Fruit fly (Drosophila melanogaster) whole organism, embryonic: ENCODE data around the gene Trxr1.

ENCODE experiments used
- Bgb ChIP-seq: fragments of 200-800 bp; sonication (Bioruptor generic); IDR thresholded peaks from 2 replicates; pipeline ENCODE4 v1.3.6; 2022; ENCODE audit warnings: missing biosample characterization, missing genetic modification characterization; ENCODE audit not compliant: partially characterized antibody
- CG10959 ChIP-seq: fragments of 200-800 bp; sonication (Bioruptor generic); IDR thresholded peaks from 2 replicates; pipeline ENCODE4 v1.3.6; 2022; ENCODE audit warnings: missing biosample characterization, missing genetic modification characterization
- CG14860 ChIP-seq: fragments of 200-800 bp; sonication (Bioruptor generic); IDR thresholded peaks from 3 replicates; pipeline ENCODE4 v1.3.6; 2022; ENCODE audit warnings: missing biosample characterization, missing genetic modification characterization; ENCODE audit not compliant: partially characterized antibody
- CG15479 ChIP-seq: fragments of 200-800 bp; sonication (Bioruptor generic); optimal IDR thresholded peaks from 3 replicates; lab custom pipeline; 2019; ENCODE audit warnings: missing biosample characterization, mild to moderate bottlenecking, missing genetic modification characterization, moderate library complexity
- CG17186 ChIP-seq: fragments of 200-800 bp; sonication (Bioruptor generic); optimal IDR thresholded peaks from 3 replicates; lab custom pipeline; 2017; ENCODE audit warnings: missing biosample characterization, missing genetic modification reagents, missing genetic modification characterization
- CG17568 ChIP-seq: fragments of 200-800 bp; sonication (Bioruptor generic); optimal IDR thresholded peaks from 2 replicates; lab custom pipeline; 2018; ENCODE audit warnings: missing biosample characterization, mild to moderate bottlenecking, missing genetic modification characterization, moderate library complexity
- CG18599 ChIP-seq: fragments of 200-800 bp; sonication (Bioruptor generic); optimal IDR thresholded peaks from 3 replicates; lab custom pipeline; 2017; ENCODE audit warnings: missing biosample characterization, missing genetic modification characterization, mild to moderate bottlenecking, moderate library complexity, missing genetic modification reagents
- CG2116 ChIP-seq: fragments of 200-800 bp; sonication (Bioruptor generic); optimal IDR thresholded peaks from 3 replicates; lab custom pipeline; 2018; ENCODE audit warnings: missing biosample characterization, mild to moderate bottlenecking, missing genetic modification characterization
- CG2120 ChIP-seq: fragments of 200-800 bp; sonication (Bioruptor generic); optimal IDR thresholded peaks from 3 replicates; lab custom pipeline; 2016; ENCODE audit warnings: missing biosample characterization, missing genetic modification characterization
- CG33557 ChIP-seq: fragments of 200-800 bp; sonication (Bioruptor generic); optimal IDR thresholded peaks from 2 replicates; lab custom pipeline; 2019; ENCODE audit warnings: missing biosample characterization, mild to moderate bottlenecking, missing genetic modification characterization, moderate library complexity
- CG34376 ChIP-seq: fragments of 200-800 bp; sonication (Bioruptor generic); optimal IDR thresholded peaks from 2 replicates; lab custom pipeline; 2018; ENCODE audit warnings: missing biosample characterization, mild to moderate bottlenecking, missing genetic modification characterization
- CG5180 ChIP-seq: fragments of 200-800 bp; sonication (Bioruptor generic); optimal IDR thresholded peaks from 3 replicates; lab custom pipeline; 2017; ENCODE audit warnings: missing biosample characterization, missing genetic modification characterization, mild to moderate bottlenecking, moderate library complexity, missing genetic modification reagents
- CG6791 ChIP-seq: fragments of 200-800 bp; sonication (Bioruptor generic); IDR thresholded peaks from 3 replicates; pipeline ENCODE4 v1.3.6; 2022; ENCODE audit warnings: missing biosample characterization, missing genetic modification characterization; ENCODE audit not compliant: partially characterized antibody
- CG8924 ChIP-seq: fragments of 200-800 bp; optimal IDR thresholded peaks from 3 replicates; lab custom pipeline; 2019; ENCODE audit warnings: missing biosample characterization, mild to moderate bottlenecking, missing genetic modification characterization, moderate library complexity
- CG9437 ChIP-seq: fragments of 200-800 bp; sonication (Bioruptor generic); optimal IDR thresholded peaks from 2 replicates; lab custom pipeline; 2018; ENCODE audit warnings: missing biosample characterization, mild to moderate bottlenecking, missing genetic modification characterization
- CG9797 ChIP-seq: fragments of 200-800 bp; sonication (Bioruptor generic); optimal IDR thresholded peaks from 3 replicates; lab custom pipeline; 2018; ENCODE audit warnings: missing biosample characterization, mild to moderate bottlenecking, missing genetic modification characterization
- Deaf1 ChIP-seq: fragments of 200-800 bp; optimal IDR thresholded peaks from 3 replicates; lab custom pipeline; 2019; ENCODE audit warnings: missing biosample characterization, mild to moderate bottlenecking, missing genetic modification characterization, moderate library complexity
- Dref ChIP-seq: fragments of 200-800 bp; sonication (Bioruptor generic); IDR thresholded peaks from 2 replicates; pipeline ENCODE4 v1.3.6; 2022; ENCODE audit warnings: missing biosample characterization, missing genetic modification characterization
- E2f2 ChIP-seq: fragments of 200-800 bp; sonication (Bioruptor generic); IDR thresholded peaks from 2 replicates; pipeline ENCODE4 v1.3.6; 2022; ENCODE audit warnings: missing biosample characterization, missing genetic modification characterization
- Ets65A ChIP-seq: fragments of 200-800 bp; sonication (Bioruptor generic); peaks from one replicate; lab custom pipeline; 2016; ENCODE audit warnings: missing biosample characterization, missing genetic modification characterization
- Hmr ChIP-seq: fragments of 200-800 bp; sonication (Bioruptor generic); optimal IDR thresholded peaks from 3 replicates; lab custom pipeline; 2017; ENCODE audit warnings: mild to moderate bottlenecking, missing biosample characterization, missing genetic modification reagents, missing genetic modification characterization
- MBD-R2 ChIP-seq: fragments of 200-800 bp; sonication (Bioruptor generic); IDR thresholded peaks from 2 replicates; pipeline ENCODE4 v1.3.6; 2022; ENCODE audit warnings: missing biosample characterization, missing genetic modification characterization
- Mrtf ChIP-seq: fragments of 200-800 bp; sonication (Bioruptor generic); IDR thresholded peaks from 3 replicates; pipeline ENCODE4 v1.3.6; 2022; ENCODE audit warnings: missing biosample characterization, missing genetic modification characterization
- Pdp1 ChIP-seq, 2 experiments: fragments of 200-800 bp; sonication (Bioruptor generic); optimal IDR thresholded peaks; 3 replicates each; lab custom pipeline; 2016; ENCODE audit warnings: missing biosample characterization in 2 of 2, missing genetic modification characterization in 2 of 2, mild to moderate bottlenecking in 1 of 2, moderate library complexity in 1 of 2
- Rfx ChIP-seq: fragments of 200-800 bp; sonication (Bioruptor generic); IDR thresholded peaks from 2 replicates; pipeline ENCODE4 v1.3.6; 2022; ENCODE audit warnings: missing biosample characterization, missing genetic modification characterization
- Scr ChIP-seq: fragments of 200-800 bp; sonication (Bioruptor generic); IDR thresholded peaks from 2 replicates; pipeline ENCODE4 v1.3.6; 2022; ENCODE audit warnings: missing biosample characterization, missing genetic modification characterization; ENCODE audit not compliant: partially characterized antibody
- Sox102F ChIP-seq: fragments of 200-800 bp; sonication (Bioruptor generic); optimal IDR thresholded peaks from 2 replicates; lab custom pipeline; 2018; ENCODE audit warnings: missing biosample characterization, mild to moderate bottlenecking, missing genetic modification characterization, moderate library complexity
- amos ChIP-seq: fragments of 200-800 bp; sonication (Bioruptor generic); IDR thresholded peaks from 2 replicates; pipeline ENCODE4 v1.3.6; 2022; ENCODE audit warnings: missing biosample characterization, missing genetic modification characterization; ENCODE audit not compliant: partially characterized antibody
- bbx ChIP-seq: fragments of 200-800 bp; sonication (Bioruptor generic); IDR thresholded peaks from 2 replicates; pipeline ENCODE4 v1.3.6; 2022; ENCODE audit warnings: missing biosample characterization, missing genetic modification characterization; ENCODE audit not compliant: partially characterized antibody
- chinmo ChIP-seq: fragments of 200-800 bp; sonication (Bioruptor generic); IDR thresholded peaks from 4 replicates; pipeline ENCODE4 v1.3.6; 2022; ENCODE audit warnings: missing biosample characterization, missing genetic modification characterization; ENCODE audit not compliant: partially characterized antibody
- chm ChIP-seq: fragments of 200-800 bp; sonication (Bioruptor generic); IDR thresholded peaks from 2 replicates; pipeline ENCODE4 v1.3.6; 2022; ENCODE audit warnings: missing biosample characterization, missing genetic modification characterization
- crp ChIP-seq, 2 experiments: fragments of 200-800 bp; sonication (Bioruptor generic); optimal IDR thresholded peaks; 2 replicates in 1 of 2; 3 replicates in 1 of 2; lab custom pipeline; 2017; ENCODE audit warnings: missing biosample characterization in 2 of 2, missing genetic modification characterization in 2 of 2, mild to moderate bottlenecking in 1 of 2, moderate library complexity in 1 of 2
- gfzf ChIP-seq: fragments of 200-800 bp; sonication (Bioruptor generic); optimal IDR thresholded peaks from 2 replicates; lab custom pipeline; 2016; ENCODE audit warnings: missing biosample characterization, mild to moderate bottlenecking, missing genetic modification characterization, moderate library complexity
- her ChIP-seq: fragments of 200-800 bp; sonication (Bioruptor generic); optimal IDR thresholded peaks from 2 replicates; lab custom pipeline; 2016; ENCODE audit warnings: missing biosample characterization, missing genetic modification characterization
- insv ChIP-seq, 2 experiments: fragments of 200-800 bp; sonication (Bioruptor generic); optimal IDR thresholded peaks; 3 replicates each; lab custom pipeline; 2016 to 2018; ENCODE audit warnings: missing biosample characterization in 2 of 2, missing genetic modification characterization in 2 of 2
- jing ChIP-seq: fragments of 200-800 bp; sonication (Bioruptor generic); optimal IDR thresholded peaks from 2 replicates; lab custom pipeline; 2018; ENCODE audit warnings: missing biosample characterization, mild to moderate bottlenecking, missing genetic modification characterization
- nmo ChIP-seq: fragments of 200-800 bp; sonication (Bioruptor generic); optimal IDR thresholded peaks from 2 replicates; lab custom pipeline; 2018; ENCODE audit warnings: missing biosample characterization, mild to moderate bottlenecking, missing genetic modification characterization, moderate library complexity
- p53 ChIP-seq: fragments of 200-800 bp; sonication (Bioruptor generic); optimal IDR thresholded peaks from 2 replicates; lab custom pipeline; 2016; ENCODE audit warnings: missing biosample characterization, missing genetic modification characterization
- pnt ChIP-seq: fragments of 200-800 bp; sonication (Bioruptor generic); optimal IDR thresholded peaks from 3 replicates; lab custom pipeline; 2016; ENCODE audit warnings: missing biosample characterization, missing genetic modification characterization
- pzg ChIP-seq: fragments of 200-800 bp; sonication (Bioruptor generic); optimal IDR thresholded peaks from 3 replicates; lab custom pipeline; 2018; ENCODE audit warnings: missing biosample characterization, mild to moderate bottlenecking, missing genetic modification characterization, moderate library complexity
- row ChIP-seq: fragments of 200-800 bp; sonication (Bioruptor generic); IDR thresholded peaks from 3 replicates; pipeline ENCODE4 v1.3.6; 2022; ENCODE audit warnings: missing biosample characterization, missing genetic modification characterization
- seq ChIP-seq: fragments of 200-800 bp; sonication (Bioruptor generic); IDR thresholded peaks from 2 replicates; pipeline ENCODE4 v1.3.6; 2022; ENCODE audit warnings: missing biosample characterization, missing genetic modification characterization
- stwl ChIP-seq: fragments of 200-800 bp; sonication (Bioruptor generic); optimal IDR thresholded peaks from 3 replicates; lab custom pipeline; 2018; ENCODE audit warnings: missing biosample characterization, mild to moderate bottlenecking, missing genetic modification characterization, moderate library complexity
- sug ChIP-seq: fragments of 200-800 bp; optimal IDR thresholded peaks from 2 replicates; lab custom pipeline; 2019; ENCODE audit warnings: missing biosample characterization, mild to moderate bottlenecking, missing genetic modification characterization, moderate library complexity
- zen ChIP-seq: fragments of 200-800 bp; sonication (Bioruptor generic); optimal IDR thresholded peaks from 3 replicates; lab custom pipeline; 2018; ENCODE audit warnings: missing biosample characterization, mild to moderate bottlenecking, missing genetic modification characterization, moderate library complexity
- zen2 ChIP-seq: fragments of 200-800 bp; sonication (Bioruptor generic); IDR thresholded peaks from 3 replicates; pipeline ENCODE4 v1.3.6; 2022; ENCODE audit warnings: missing biosample characterization, missing genetic modification characterization; ENCODE audit not compliant: partially characterized antibody

Trxr1 gene

dm6 chrX:8243251-8243650 is 923 bp downstream of the Trxr1 start (continued):
- peak; percentile 21 for TF ChIP-seq CG18599 (GFP tag; lab: Kevin White, UChicago)
- TF ChIP-seq jing (GFP tag; lab: Kevin White, UChicago): no peak
- TF ChIP-seq CG17568 (GFP tag; lab: Kevin White, UChicago): no peak
- 0 out of 3 replicates have a peak, but pooled peaks have one; percentile 33 for TF ChIP-seq zen2 (GFP tag; lab: Robert Waterston, UW)
- peak; percentile 59 for TF ChIP-seq CG15479
- peak; percentile 68 for TF ChIP-seq CG17186 (GFP tag; lab: Kevin White, UChicago)
- TF ChIP-seq nmo: no peak
- TF ChIP-seq bbx: peak; percentile 36; the same call in 1 of the 2 replicates
- peak; percentile 19 for TF ChIP-seq Deaf1
- peak; percentile 24 for TF ChIP-seq sug (tag; lab: Kevin White, UChicago)
- TF ChIP-seq insv (GFP tag; optimal IDR thresholded peaks at IDR 0.05; lab: Kevin White, UChicago): peak in 1 of 2 experiments; percentile 92
- peak; percentile 80 for TF ChIP-seq CG5180 (GFP tag; lab: Kevin White, UChicago)
- no peak for TF ChIP-seq Hmr (GFP tag; lab: Kevin White, UChicago)
- peak; percentile 42 for TF ChIP-seq pzg (GFP tag; lab: Kevin White, UChicago)
- TF ChIP-seq CG9437 (GFP tag; lab: Kevin White, UChicago): peak; percentile 63
- peak; percentile 42 for TF ChIP-seq gfzf (GFP tag; lab: Kevin White, UChicago)
- peak in 1 of 2 experiments; percentile 29 for TF ChIP-seq crp (GFP tag; optimal IDR thresholded peaks at IDR 0.05; lab: Kevin White, UChicago)
- peak; percentile 64 for TF ChIP-seq E2f2
- TF ChIP-seq Bgb (GFP tag; lab: Robert Waterston, UW): peak; percentile 20; the same call in 1 of the 2 replicates
- 0 out of 4 replicates have a peak, but pooled peaks have one; percentile 47 for TF ChIP-seq chinmo (GFP tag; lab: Robert Waterston, UW)
- TF ChIP-seq Ets65A: peak; percentile 42
- TF ChIP-seq CG14860: peak; percentile 54; the same call in 2 of the 3 replicates
- no peak for TF ChIP-seq chm (GFP tag; lab: Robert Waterston, UW)
- peak; percentile 67 for TF ChIP-seq her (GFP tag; lab: Kevin White, UChicago)
- TF ChIP-seq CG2116 (GFP tag; lab: Kevin White, UChicago): peak; percentile 29
- no peak for TF ChIP-seq CG8924 (tag; lab: Kevin White, UChicago)
- TF ChIP-seq CG6791 (GFP tag; lab: Robert Waterston, UW): peak; percentile 45; the same call in 1 of the 3 replicates
- TF ChIP-seq zen (tag; lab: Kevin White, UChicago): no peak
- TF ChIP-seq Dref: peak; percentile 63
- TF ChIP-seq amos (GFP tag; lab: Robert Waterston, UW): peak; percentile 20; the same call in 1 of the 2 replicates
- peak; percentile 10 for TF ChIP-seq CG9797 (GFP tag; lab: Kevin White, UChicago)
- peak; percentile 52; the same call in 1 of the 2 replicates for TF ChIP-seq MBD-R2
- TF ChIP-seq, all 482 proteins: peak for 46

dm6 chrX:8243966-8244895 is 1.9 kb downstream of the Trxr1 start, which contains the start of gene sni:
Gene sni (minus strand): TSS chrX:8244016.
- no peak for TF ChIP-seq seq
- TF ChIP-seq Ets65A: peak; percentile 81
- peak; percentile 26; the same call in 1 of the 2 replicates for TF ChIP-seq Rfx (GFP tag; lab: Robert Waterston, UW)
- TF ChIP-seq CG34376 (GFP tag; lab: Kevin White, UChicago): no peak
- TF ChIP-seq CG2120: peak; percentile 43
- peak; percentile 49 for TF ChIP-seq Scr (GFP tag; lab: Robert Waterston, UW)
- no peak for TF ChIP-seq CG33557 (GFP tag; lab: Kevin White, UChicago)
- TF ChIP-seq Mrtf (GFP tag; lab: Robert Waterston, UW): no peak
- TF ChIP-seq Sox102F (GFP tag; lab: Kevin White, UChicago): no peak
- no peak for TF ChIP-seq CG10959 (GFP tag; lab: Robert Waterston, UW)
- peak; percentile 78 to 94 for TF ChIP-seq insv (GFP tag; optimal IDR thresholded peaks at IDR 0.05; lab: Kevin White, UChicago)
- peak in 1 of 2 experiments; percentile 80 for TF ChIP-seq Pdp1 (GFP tag; optimal IDR thresholded peaks at IDR 0.05; lab: Kevin White, UChicago)
- TF ChIP-seq stwl (tag; lab: Kevin White, UChicago): peak; percentile 15
- no peak for TF ChIP-seq pnt (GFP tag; lab: Kevin White, UChicago)
- no peak for TF ChIP-seq p53 (GFP tag; lab: Kevin White, UChicago)
- TF ChIP-seq row: peak; percentile 39; the same call in 2 of the 3 replicates
